Worm (Caenorhabditis elegans) whole organism, L3 larva: Measurements from ENCODE around the gene T24E12.6.
"Not testable (repeated sequence)": the region's sequence is repeated elsewhere in the genome, so short reads cannot be mapped to it uniquely, and the experiment has no call there.

Experiments
- R02D3.7 ChIP-seq: fragments of 150-350 bp; optimal IDR thresholded peaks from 2 replicates; lab custom pipeline; 2014; ENCODE audit warnings: missing biosample characterization, missing genetic modification characterization
- aly-2 ChIP-seq: fragments of 150-350 bp; optimal IDR thresholded peaks from 2 replicates; lab custom pipeline; 2014; ENCODE audit warnings: missing biosample characterization, missing genetic modification characterization
- ceh-16 ChIP-seq: sonication (generic microtip); optimal IDR thresholded peaks from 2 replicates; lab custom pipeline; 2017; ENCODE audit warnings: missing biosample characterization, missing genetic modification characterization
- ceh-28 ChIP-seq: fragments of 150-350 bp; optimal IDR thresholded peaks from 2 replicates; lab custom pipeline; 2014; ENCODE audit warnings: missing biosample characterization, missing genetic modification reagents, missing genetic modification characterization
- ceh-82 ChIP-seq: fragments of 150-350 bp; optimal IDR thresholded peaks from 2 replicates; lab custom pipeline; 2014; ENCODE audit warnings: missing biosample characterization, missing genetic modification characterization
- ceh-9 ChIP-seq: sonication (generic microtip); optimal IDR thresholded peaks from 2 replicates; lab custom pipeline; 2018; ENCODE audit warnings: missing biosample characterization, missing genetic modification characterization
- egl-5 ChIP-seq: fragments of 150-350 bp; optimal IDR thresholded peaks from 2 replicates; lab custom pipeline; 2017; ENCODE audit warnings: missing biosample characterization, missing genetic modification reagents, missing genetic modification characterization, inconsistent platforms
- elt-1 ChIP-seq: fragments of 150-350 bp; optimal IDR thresholded peaks from 2 replicates; lab custom pipeline; 2014; ENCODE audit warnings: missing biosample characterization, missing genetic modification characterization
- elt-2 ChIP-seq: sonication (generic microtip); optimal IDR thresholded peaks from 2 replicates; lab custom pipeline; 2016; ENCODE audit warnings: missing genetic modification reagents, mild to moderate bottlenecking, missing genetic modification characterization, missing compliant biosample characterization
- eor-1 ChIP-seq, 2 experiments: fragments of 150-350 bp; optimal IDR thresholded peaks; 2 replicates each; lab custom pipeline; 2014 to 2018; ENCODE audit warnings: missing biosample characterization in 2 of 2, missing genetic modification characterization in 2 of 2
- fos-1 ChIP-seq: fragments of 150-350 bp; optimal IDR thresholded peaks from 2 replicates; lab custom pipeline; 2014; ENCODE audit warnings: missing biosample characterization, missing genetic modification characterization
- hmg-11 ChIP-seq: sonication (generic microtip); optimal IDR thresholded peaks from 2 replicates; lab custom pipeline; 2016; ENCODE audit warnings: missing genetic modification characterization, missing compliant biosample characterization
- lin-15B ChIP-seq: fragments of 150-350 bp; optimal IDR thresholded peaks from 2 replicates; lab custom pipeline; 2014; ENCODE audit warnings: missing biosample characterization, missing genetic modification characterization
- lin-39 ChIP-seq: fragments of 150-350 bp; optimal IDR thresholded peaks from 2 replicates; lab custom pipeline; 2018; ENCODE audit warnings: missing biosample characterization, missing genetic modification reagents, missing genetic modification characterization
- lsy-12 ChIP-seq: sonication (generic microtip); optimal IDR thresholded peaks from 2 replicates; lab custom pipeline; 2016; ENCODE audit warnings: mild to moderate bottlenecking, missing genetic modification characterization, missing compliant biosample characterization
- mdl-1 ChIP-seq: fragments of 150-350 bp; optimal IDR thresholded peaks from 2 replicates; lab custom pipeline; 2014; ENCODE audit warnings: missing biosample characterization, missing genetic modification characterization
- nfya-1 ChIP-seq: sonication (generic microtip); optimal IDR thresholded peaks from 2 replicates; lab custom pipeline; 2017; ENCODE audit warnings: missing genetic modification characterization, mild to moderate bottlenecking, missing compliant biosample characterization, antibody characterized with exemption, moderate library complexity; ENCODE audit not compliant: insufficient read depth
- nhr-11 ChIP-seq: fragments of 150-350 bp; optimal IDR thresholded peaks from 2 replicates; lab custom pipeline; 2014; ENCODE audit warnings: missing biosample characterization, missing genetic modification characterization
- nhr-12 ChIP-seq: fragments of 150-350 bp; optimal IDR thresholded peaks from 2 replicates; lab custom pipeline; 2014; ENCODE audit warnings: missing biosample characterization, missing genetic modification characterization
- nhr-23 ChIP-seq: fragments of 150-350 bp; optimal IDR thresholded peaks from 2 replicates; lab custom pipeline; 2014; ENCODE audit warnings: missing biosample characterization, missing genetic modification reagents, missing genetic modification characterization
- nhr-25 ChIP-seq: sonication (generic microtip); optimal IDR thresholded peaks from 2 replicates; lab custom pipeline; 2017; ENCODE audit warnings: missing biosample characterization, missing genetic modification characterization
- nhr-28 ChIP-seq: fragments of 150-350 bp; optimal IDR thresholded peaks from 2 replicates; lab custom pipeline; 2014; ENCODE audit warnings: missing biosample characterization, missing genetic modification characterization
- nhr-43 ChIP-seq: sonication (generic microtip); optimal IDR thresholded peaks from 2 replicates; lab custom pipeline; 2016; ENCODE audit warnings: mild to moderate bottlenecking, missing genetic modification characterization, missing compliant biosample characterization; ENCODE audit not compliant: poor library complexity, severe bottlenecking
- nhr-67 ChIP-seq: fragments of 150-350 bp; optimal IDR thresholded peaks from 2 replicates; lab custom pipeline; 2014; ENCODE audit warnings: missing biosample characterization, missing genetic modification characterization
- nhr-77 ChIP-seq: fragments of 150-350 bp; optimal IDR thresholded peaks from 2 replicates; lab custom pipeline; 2014; ENCODE audit warnings: missing biosample characterization, missing genetic modification characterization
- pha-4 ChIP-seq: fragments of 150-350 bp; optimal IDR thresholded peaks from 2 replicates; lab custom pipeline; 2014; ENCODE audit warnings: missing biosample characterization, missing genetic modification reagents, missing genetic modification characterization
- pqm-1 ChIP-seq: fragments of 150-350 bp; optimal IDR thresholded peaks from 2 replicates; lab custom pipeline; 2017; ENCODE audit warnings: missing biosample characterization, missing genetic modification characterization, inconsistent platforms
- sea-2 ChIP-seq: fragments of 150-350 bp; sonication (generic microtip); optimal IDR thresholded peaks from 4 replicates; lab custom pipeline; 2014; ENCODE audit warnings: missing biosample characterization, missing genetic modification reagents, missing genetic modification characterization
- skn-1 ChIP-seq: fragments of 150-350 bp; optimal IDR thresholded peaks from 2 replicates; lab custom pipeline; 2014; ENCODE audit warnings: missing biosample characterization, missing genetic modification characterization
- snpc-4 ChIP-seq: fragments of 150-350 bp; optimal IDR thresholded peaks from 2 replicates; lab custom pipeline; 2014; ENCODE audit warnings: missing biosample characterization, missing genetic modification characterization
- tbx-2 ChIP-seq: sonication (generic microtip); optimal IDR thresholded peaks from 2 replicates; lab custom pipeline; 2016; ENCODE audit warnings: mild to moderate bottlenecking, missing genetic modification characterization, missing compliant biosample characterization
- unc-39 ChIP-seq: sonication (generic microtip); optimal IDR thresholded peaks from 4 replicates; lab custom pipeline; 2017; ENCODE audit warnings: missing biosample characterization, missing genetic modification characterization
- unc-62 ChIP-seq: fragments of 150-350 bp; sonication (generic microtip); optimal IDR thresholded peaks from 4 replicates; lab custom pipeline; 2014; ENCODE audit warnings: missing biosample characterization, missing genetic modification reagents, missing genetic modification characterization
- ztf-11 ChIP-seq: fragments of 150-350 bp; optimal IDR thresholded peaks from 2 replicates; lab custom pipeline; 2014; ENCODE audit warnings: missing biosample characterization, missing genetic modification characterization
- ztf-4 ChIP-seq: fragments of 150-350 bp; optimal IDR thresholded peaks from 2 replicates; lab custom pipeline; 2014; ENCODE audit warnings: missing biosample characterization, missing genetic modification characterization

The T24E12.6 gene

ce11 chrII:3761599-3761998 is at the start of gene T24E12.6:
Gene T24E12.6, minus strand, starts transcription at chrII:3761699.
- TF ChIP-seq pha-4 (tag; lab: Kevin White, UChicago); snpc-4; lin-15B (tag; lab: Kevin White, UChicago): not testable (repeated sequence)
- TF ChIP-seq, all 47 proteins: peak for 0; not testable (repeated sequence) for 47

ce11 chrII:3810550-3810949 is 49.1 kb upstream of the T24E12.6 start:
- TF ChIP-seq R02D3.7 (tag; lab: Kevin White, UChicago) (peak; percentile 39), pha-4 (tag; lab: Kevin White, UChicago) (peak; percentile 75), nfya-1 (peak; percentile 53), snpc-4 (peak; percentile 40), skn-1 (no peak), nhr-23 (tag; lab: Kevin White, UChicago) (peak; percentile 33), ztf-11 (tag; lab: Kevin White, UChicago) (no peak), nhr-67 (tag; lab: Kevin White, UChicago) (no peak), lin-15B (tag; lab: Kevin White, UChicago) (peak; percentile 2), pqm-1 (tag; lab: Kevin White, UChicago) (peak; percentile 24), lin-39 (tag; lab: Kevin White, UChicago) (peak; percentile 73), elt-2 (peak; percentile 78), egl-5 (tag; lab: Kevin White, UChicago) (peak; percentile 7), nhr-25 (tag; lab: Kevin White, UChicago) (peak; percentile 14), hmg-11 (tag; lab: Kevin White, UChicago) (peak; percentile 57)

ce11 chrII:3808643-3809042 is 47.1 kb upstream of the T24E12.6 start:
- no peak for TF ChIP-seq lin-39 (tag; lab: Kevin White, UChicago)
- no peak for TF ChIP-seq ceh-82 (tag; lab: Kevin White, UChicago)
- TF ChIP-seq nhr-43: no peak
- no peak for TF ChIP-seq elt-2
- TF ChIP-seq lsy-12: no peak
- no peak for TF ChIP-seq ceh-9 (tag; lab: Kevin White, UChicago)
- TF ChIP-seq nhr-28 (tag; lab: Kevin White, UChicago): no peak
- no peak for TF ChIP-seq nfya-1
- no peak for TF ChIP-seq unc-39 (tag; lab: Kevin White, UChicago)
- no peak for TF ChIP-seq sea-2 (GFP tag; lab: Kevin White, UChicago)
- TF ChIP-seq fos-1: no peak
- no peak for TF ChIP-seq ztf-11 (tag; lab: Kevin White, UChicago)
- no peak for TF ChIP-seq nhr-77 (tag; lab: Kevin White, UChicago)
- TF ChIP-seq nhr-12: no peak
- TF ChIP-seq tbx-2 (tag; lab: Kevin White, UChicago): no peak

- TF ChIP-seq egl-5 (tag; lab: Kevin White, UChicago) (peak; percentile 30), pqm-1 (tag; lab: Kevin White, UChicago) (peak; percentile 38), lin-39 (tag; lab: Kevin White, UChicago) (peak; percentile 64), nhr-23 (tag; lab: Kevin White, UChicago) (peak; percentile 66), aly-2 (no peak), elt-2 (peak; percentile 63), nhr-43 (peak; percentile 71), nfya-1 (peak; percentile 89), skn-1 (peak; percentile 14), ceh-82 (tag; lab: Kevin White, UChicago) (no peak), R02D3.7 (tag; lab: Kevin White, UChicago) (peak; percentile 99), nhr-25 (tag; lab: Kevin White, UChicago) (peak; percentile 4), lin-15B (tag; lab: Kevin White, UChicago) (peak; percentile 71), nhr-11 (tag; lab: Kevin White, UChicago) (no peak)
Measured at ce11 chrII:3808104-3808503, 46.6 kb upstream of the T24E12.6 start, which contains the start of gene F54D10.5. Gene F54D10.5, minus strand, starts transcription at chrII:3808177.

ce11 chrII:3806964-3807363 is 45.5 kb upstream of the T24E12.6 start, which contains the start of gene F54D10.4:
Gene F54D10.4, minus strand, starts transcription at chrII:3807064.
- TF ChIP-seq elt-1 (tag; lab: Kevin White, UChicago) (no peak), tbx-2 (tag; lab: Kevin White, UChicago) (no peak), nhr-67 (tag; lab: Kevin White, UChicago) (no peak), nfya-1 (no peak), ztf-4 (tag; lab: Kevin White, UChicago) (no peak), ceh-16 (tag; lab: Kevin White, UChicago) (no peak), pha-4 (tag; lab: Kevin White, UChicago) (no peak), nhr-12 (no peak), ceh-28 (tag; lab: Kevin White, UChicago) (no peak), nhr-25 (tag; lab: Kevin White, UChicago) (no peak), mdl-1 (tag; lab: Kevin White, UChicago) (no peak), unc-62 (no peak), aly-2 (no peak), ztf-11 (tag; lab: Kevin White, UChicago) (no peak), eor-1 (tag; optimal IDR thresholded peaks at IDR 0.05; lab: Kevin White, UChicago) (no peak), hmg-11 (tag; lab: Kevin White, UChicago) (no peak), lin-39 (tag; lab: Kevin White, UChicago) (no peak), lin-15B (tag; lab: Kevin White, UChicago) (no peak), nhr-28 (tag; lab: Kevin White, UChicago) (no peak)
- TF ChIP-seq, all 47 proteins: peak for 0
